Fruit fly (Drosophila melanogaster) whole organism, embryonic: ENCODE results near the gene smg.

Experiments used
- CG2199 ChIP-seq: fragments of 200-800 bp; sonication (Bioruptor generic); IDR thresholded peaks from 3 replicates; pipeline ENCODE4 v1.3.6; 2022; ENCODE audit warnings: missing biosample characterization, missing genetic modification characterization
- CG4328 ChIP-seq: fragments of 200-800 bp; sonication (Bioruptor generic); optimal IDR thresholded peaks from 3 replicates; lab custom pipeline; 2017; ENCODE audit warnings: missing biosample characterization, missing genetic modification reagents, missing genetic modification characterization
- CG7556 ChIP-seq: fragments of 200-800 bp; sonication (Bioruptor generic); optimal IDR thresholded peaks from 2 replicates; lab custom pipeline; 2017; ENCODE audit warnings: missing biosample characterization, mild to moderate bottlenecking, missing genetic modification characterization
- Dip2 ChIP-seq: fragments of 200-800 bp; sonication (Bioruptor generic); IDR thresholded peaks from 2 replicates; pipeline ENCODE4 v1.3.6; 2022; ENCODE audit warnings: missing biosample characterization, missing genetic modification characterization
- Sry-δ ChIP-seq: fragments of 200-800 bp; sonication (Bioruptor generic); optimal IDR thresholded peaks from 2 replicates; lab custom pipeline; 2016; ENCODE audit warnings: missing biosample characterization, missing genetic modification characterization

- TF ChIP-seq Sry-δ (no peak), Dip2 (no peak), CG2199 (no peak), CG7556 (GFP tag; lab: Kevin White, UChicago) (no peak), CG4328 (GFP tag; lab: Kevin White, UChicago) (no peak)
Observed at dm6 chr3L:9047062-9047461, 49.3 kb upstream of the smg start, which contains the start of gene Argk2.
